Worm (Caenorhabditis elegans) whole organism, L2 larva: ENCODE data around the gene H23N18.6.

Experiments
- F13H6.1 ChIP-seq: sonication (generic microtip); optimal IDR thresholded peaks from 2 replicates; lab custom pipeline; 2016; ENCODE audit warnings: missing genetic modification characterization, missing compliant biosample characterization
- R02D3.7 ChIP-seq: fragments of 150-350 bp; optimal IDR thresholded peaks from 2 replicates; lab custom pipeline; 2014; ENCODE audit warnings: missing biosample characterization, missing genetic modification characterization
- ZK546.5 ChIP-seq: sonication (generic microtip); optimal IDR thresholded peaks from 2 replicates; lab custom pipeline; 2017; ENCODE audit warnings: missing biosample characterization, missing genetic modification characterization
- ama-1 ChIP-seq: fragments of 150-350 bp; optimal IDR thresholded peaks from 2 replicates; lab custom pipeline; 2018; ENCODE audit warnings: inconsistent platforms
- ceh-16 ChIP-seq: fragments of 150-350 bp; optimal IDR thresholded peaks from 2 replicates; lab custom pipeline; 2014; ENCODE audit warnings: missing biosample characterization, missing genetic modification characterization
- ceh-82 ChIP-seq: fragments of 150-350 bp; optimal IDR thresholded peaks from 2 replicates; lab custom pipeline; 2014; ENCODE audit warnings: missing biosample characterization, missing genetic modification characterization
- crh-2 ChIP-seq: sonication (generic microtip); optimal IDR thresholded peaks from 2 replicates; lab custom pipeline; 2017; ENCODE audit warnings: missing biosample characterization, missing genetic modification characterization
- dmd-4 ChIP-seq: sonication (generic microtip); optimal IDR thresholded peaks from 2 replicates; lab custom pipeline; 2017; ENCODE audit warnings: missing biosample characterization, missing genetic modification characterization
- egl-27 ChIP-seq: sonication (generic microtip); optimal IDR thresholded peaks from 3 replicates; lab custom pipeline; 2017; ENCODE audit warnings: missing biosample characterization, missing genetic modification reagents, missing genetic modification characterization
- elt-1 ChIP-seq: fragments of 150-350 bp; optimal IDR thresholded peaks from 2 replicates; lab custom pipeline; 2014; ENCODE audit warnings: missing biosample characterization, missing genetic modification characterization
- fos-1 ChIP-seq: fragments of 150-350 bp; optimal IDR thresholded peaks from 2 replicates; lab custom pipeline; 2014; ENCODE audit warnings: missing biosample characterization, missing genetic modification characterization
- gmeb-1 ChIP-seq: fragments of 150-350 bp; optimal IDR thresholded peaks from 2 replicates; lab custom pipeline; 2014; ENCODE audit warnings: missing biosample characterization, missing genetic modification characterization
- lin-11 ChIP-seq: fragments of 150-350 bp; sonication (generic microtip); optimal IDR thresholded peaks from 2 replicates; lab custom pipeline; 2014; ENCODE audit warnings: missing biosample characterization, missing genetic modification characterization, inconsistent platforms, mixed read lengths
- lin-13 ChIP-seq: fragments of 150-350 bp; optimal IDR thresholded peaks from 2 replicates; lab custom pipeline; 2014; ENCODE audit warnings: missing biosample characterization, missing genetic modification reagents, missing genetic modification characterization
- lin-39 ChIP-seq: fragments of 150-350 bp; optimal IDR thresholded peaks from 2 replicates; lab custom pipeline; 2014; ENCODE audit warnings: missing biosample characterization, missing genetic modification reagents, missing genetic modification characterization
- lsy-2 ChIP-seq, 2 experiments: fragments of 150-350 bp in 1 of 2; sonication (generic microtip) in 1 of 2; optimal IDR thresholded peaks; 2 replicates each; lab custom pipeline; 2014 to 2017; ENCODE audit warnings: missing biosample characterization in 2 of 2, missing genetic modification characterization in 2 of 2
- mab-5 ChIP-seq: fragments of 150-350 bp; optimal IDR thresholded peaks from 2 replicates; lab custom pipeline; 2014; ENCODE audit warnings: missing biosample characterization, missing genetic modification characterization
- mbf-1 ChIP-seq: sonication (generic microtip); optimal IDR thresholded peaks from 2 replicates; lab custom pipeline; 2017; ENCODE audit warnings: missing biosample characterization, missing genetic modification characterization
- mdl-1 ChIP-seq, 2 experiments: fragments of 150-350 bp in 1 of 2; sonication (generic microtip) in 1 of 2; optimal IDR thresholded peaks; 2 replicates each; lab custom pipeline; 2017; ENCODE audit warnings: missing biosample characterization in 2 of 2, missing genetic modification characterization in 2 of 2
- nhr-10 ChIP-seq: sonication (generic microtip); optimal IDR thresholded peaks from 2 replicates; lab custom pipeline; 2017; ENCODE audit warnings: missing biosample characterization, missing genetic modification characterization
- nhr-11 ChIP-seq: fragments of 150-350 bp; optimal IDR thresholded peaks from 2 replicates; lab custom pipeline; 2014; ENCODE audit warnings: missing biosample characterization, missing genetic modification characterization
- nhr-129 ChIP-seq: fragments of 150-350 bp; optimal IDR thresholded peaks from 2 replicates; lab custom pipeline; 2014; ENCODE audit warnings: missing biosample characterization, missing genetic modification characterization
- nhr-21 ChIP-seq: fragments of 150-350 bp; optimal IDR thresholded peaks from 2 replicates; lab custom pipeline; 2014; ENCODE audit warnings: missing biosample characterization, missing genetic modification characterization
- nhr-237 ChIP-seq: fragments of 150-350 bp; optimal IDR thresholded peaks from 2 replicates; lab custom pipeline; 2014; ENCODE audit warnings: missing biosample characterization, missing genetic modification characterization
- nhr-25 ChIP-seq: fragments of 150-350 bp; sonication (generic microtip); optimal IDR thresholded peaks from 3 replicates; lab custom pipeline; 2014; ENCODE audit warnings: missing biosample characterization, missing genetic modification characterization
- nhr-6 ChIP-seq: fragments of 150-350 bp; optimal IDR thresholded peaks from 2 replicates; lab custom pipeline; 2014; ENCODE audit warnings: missing biosample characterization, missing genetic modification characterization
- peb-1 ChIP-seq: fragments of 150-350 bp; optimal IDR thresholded peaks from 2 replicates; lab custom pipeline; 2014; ENCODE audit warnings: missing biosample characterization, missing genetic modification characterization
- sma-3 ChIP-seq: sonication (generic microtip); optimal IDR thresholded peaks from 2 replicates; lab custom pipeline; 2016; ENCODE audit warnings: missing genetic modification reagents, missing genetic modification characterization, missing compliant biosample characterization
- sma-9 ChIP-seq, 2 experiments: fragments of 150-350 bp in 1 of 2; sonication (generic microtip) in 1 of 2; optimal IDR thresholded peaks; 2 replicates each; lab custom pipeline; 2014 to 2016; ENCODE audit warnings: missing genetic modification characterization in 2 of 2, mild to moderate bottlenecking in 1 of 2, missing biosample characterization in 1 of 2, missing compliant biosample characterization in 1 of 2, missing genetic modification reagents in 1 of 2, moderate library complexity in 1 of 2
- unc-55 ChIP-seq: fragments of 150-350 bp; sonication (generic microtip); optimal IDR thresholded peaks from 3 replicates; lab custom pipeline; 2014; ENCODE audit warnings: missing biosample characterization, missing genetic modification reagents, missing genetic modification characterization
- zag-1 ChIP-seq: fragments of 150-350 bp; optimal IDR thresholded peaks from 2 replicates; lab custom pipeline; 2014; ENCODE audit warnings: missing biosample characterization, missing genetic modification characterization
- ztf-1 ChIP-seq: fragments of 200-800 bp; sonication (Bioruptor generic); conservative IDR thresholded peaks from 2 replicates; pipeline ENCODE4 v1.3.6; 2022; ENCODE audit warnings: missing genetic modification characterization, missing compliant biosample characterization
- ztf-11 ChIP-seq: sonication (generic microtip); optimal IDR thresholded peaks from 2 replicates; lab custom pipeline; 2017; ENCODE audit warnings: missing biosample characterization, missing genetic modification characterization
- ztf-4 ChIP-seq: fragments of 150-350 bp; optimal IDR thresholded peaks from 2 replicates; lab custom pipeline; 2014; ENCODE audit warnings: missing biosample characterization, missing genetic modification characterization

The H23N18.6 gene

ce11 chrV:4890781-4891180 is 24.1 kb downstream of the H23N18.6 start:
- no peak for TF ChIP-seq lin-11 (tag; lab: Kevin White, UChicago)
- no peak for TF ChIP-seq mdl-1 (tag; optimal IDR thresholded peaks at IDR 0.05; lab: Kevin White, UChicago)
- TF ChIP-seq nhr-129 (tag; lab: Kevin White, UChicago): no peak
- no peak for TF ChIP-seq fos-1 (tag; lab: Kevin White, UChicago)
- no peak for TF ChIP-seq R02D3.7 (tag; lab: Kevin White, UChicago)
- TF ChIP-seq ama-1 (lab: Kevin White, UChicago): no peak
- TF ChIP-seq, all 48 proteins: peak for 0

DNA sequence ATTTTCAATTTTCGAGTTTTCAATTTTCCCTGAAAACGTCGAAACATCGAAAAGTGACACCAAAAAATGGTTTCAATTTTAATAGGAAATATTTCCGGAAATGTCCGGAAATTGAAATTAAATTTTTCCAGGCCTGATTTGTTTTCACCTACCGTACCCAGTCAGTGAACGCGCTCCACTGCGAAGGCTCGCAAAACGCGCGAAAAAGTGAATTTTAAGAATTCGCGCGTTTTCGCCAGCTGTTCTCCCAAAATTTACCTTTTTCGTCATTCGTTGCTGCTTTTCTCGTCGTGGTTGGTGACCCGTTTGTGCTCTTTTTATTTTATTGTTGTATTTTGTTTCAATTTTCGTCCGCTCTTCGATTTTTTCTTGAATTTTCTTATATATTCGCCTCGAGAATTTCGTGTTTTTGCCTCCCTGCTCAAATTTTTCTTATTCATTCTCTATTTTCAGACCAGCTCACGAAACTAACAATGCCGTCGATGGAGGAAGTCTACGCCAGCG is 24.9 kb downstream of the H23N18.6 start, which contains the start of gene T19H12.2:
T19H12.2 (plus strand) TSS at position 454 of the 504 bp plus-strand sequence.
- TF ChIP-seq elt-1 (tag; lab: Kevin White, UChicago): no peak
- no peak for TF ChIP-seq ZK546.5
- no peak for TF ChIP-seq nhr-10 (tag; lab: Kevin White, UChicago)
- TF ChIP-seq ceh-16 (tag; lab: Kevin White, UChicago): no peak
- TF ChIP-seq lin-13 (GFP tag; lab: Kevin White, UChicago): no peak
- no peak for TF ChIP-seq dmd-4 (tag; lab: Kevin White, UChicago)

DNA sequence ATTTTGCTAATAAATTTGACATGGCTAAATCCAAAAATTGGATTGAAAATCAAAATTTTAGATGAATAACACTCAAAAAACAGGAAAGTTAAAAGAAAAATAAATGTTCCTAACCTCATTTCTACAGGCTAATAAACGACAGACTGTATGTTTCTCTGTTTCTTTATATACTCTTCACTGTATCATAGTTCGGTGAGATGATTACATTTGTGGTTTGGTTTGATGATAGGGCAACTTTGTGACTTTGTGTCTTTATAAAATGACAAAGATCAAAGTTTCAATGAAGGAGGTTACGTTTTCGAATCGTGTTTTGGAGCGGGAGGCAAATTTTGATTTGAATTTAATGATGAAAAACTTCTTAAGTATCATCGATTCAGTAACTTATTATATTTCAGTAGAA is 25.4 kb downstream of the H23N18.6 start, which contains the start of gene ugt-12:
ugt-12 (minus strand) TSS at position 153 of the 400 bp plus-strand sequence.
- TF ChIP-seq crh-2 (tag; lab: Kevin White, UChicago) (peak; percentile 38), egl-27 (tag; lab: Kevin White, UChicago) (no peak), sma-3 (GFP tag; lab: Kevin White, UChicago) (peak; percentile 8), ceh-82 (tag; lab: Kevin White, UChicago) (no peak), F13H6.1 (tag; lab: Kevin White, UChicago) (no peak), nhr-129 (tag; lab: Kevin White, UChicago) (peak; percentile 8), fos-1 (tag; lab: Kevin White, UChicago) (peak; percentile 74), gmeb-1 (peak; percentile 7), nhr-25 (tag; lab: Kevin White, UChicago) (peak; percentile 3), nhr-6 (tag; lab: Kevin White, UChicago) (no peak), sma-9 (GFP tag; optimal IDR thresholded peaks at IDR 0.05; lab: Kevin White, UChicago) (peak; percentile 82), sma-9 (tag; optimal IDR thresholded peaks at IDR 0.05; lab: Kevin White, UChicago) (no peak), zag-1 (tag; lab: Kevin White, UChicago) (no peak)

- no peak for TF ChIP-seq elt-1 (tag; lab: Kevin White, UChicago)
- TF ChIP-seq sma-3 (GFP tag; lab: Kevin White, UChicago): no peak
- TF ChIP-seq lin-39 (tag; lab: Kevin White, UChicago): no peak
- no peak for TF ChIP-seq unc-55 (GFP tag; lab: Kevin White, UChicago)
- TF ChIP-seq mbf-1 (tag; lab: Kevin White, UChicago): no peak
- TF ChIP-seq peb-1 (tag; lab: Kevin White, UChicago): no peak
- no peak for TF ChIP-seq nhr-11 (tag; lab: Kevin White, UChicago)
- no peak for TF ChIP-seq ceh-82 (tag; lab: Kevin White, UChicago)
- TF ChIP-seq crh-2 (tag; lab: Kevin White, UChicago): no peak
- no peak for TF ChIP-seq ztf-4 (tag; lab: Kevin White, UChicago)
- no peak for TF ChIP-seq F13H6.1 (tag; lab: Kevin White, UChicago)
Measured at ce11 chrV:4885372-4885771, 29.5 kb downstream of the H23N18.6 start, which contains the start of gene T19H12.3. Gene T19H12.3 (plus strand): TSS chrV:4885672.

- no peak for TF ChIP-seq ztf-1 (GFP tag; lab: Robert Waterston, UW)
- TF ChIP-seq mab-5 (tag; lab: Kevin White, UChicago): no peak
- no peak for TF ChIP-seq nhr-237 (tag; lab: Kevin White, UChicago)
- no peak for TF ChIP-seq sma-3 (GFP tag; lab: Kevin White, UChicago)
- TF ChIP-seq lsy-2 (tag; optimal IDR thresholded peaks at IDR 0.05; lab: Kevin White, UChicago): no peak
- TF ChIP-seq nhr-10 (tag; lab: Kevin White, UChicago): no peak
- TF ChIP-seq ztf-11 (tag; lab: Kevin White, UChicago): no peak
- no peak for TF ChIP-seq fos-1 (tag; lab: Kevin White, UChicago)
- no peak for TF ChIP-seq F13H6.1 (tag; lab: Kevin White, UChicago)
- TF ChIP-seq egl-27 (tag; lab: Kevin White, UChicago): no peak
- TF ChIP-seq nhr-21: no peak
- no peak for TF ChIP-seq sma-9 (GFP tag; optimal IDR thresholded peaks at IDR 0.05; lab: Kevin White, UChicago)
- TF ChIP-seq sma-9 (tag; optimal IDR thresholded peaks at IDR 0.05; lab: Kevin White, UChicago): no peak
Measured at ce11 chrV:4884490-4884889, 30.4 kb downstream of the H23N18.6 start, which contains the start of gene T19H12.12. Gene T19H12.12 (plus strand): TSS chrV:4884790.
